Worm (Caenorhabditis elegans) whole organism, L2 larva: ENCODE results near the gene F29B9.8.

Experiments
- nhr-12 ChIP-seq: fragments of 150-350 bp; optimal IDR thresholded peaks from 2 replicates; lab custom pipeline; 2014; ENCODE audit warnings: missing biosample characterization, missing genetic modification characterization
- nhr-25 ChIP-seq: fragments of 150-350 bp; sonication (generic microtip); optimal IDR thresholded peaks from 3 replicates; lab custom pipeline; 2014; ENCODE audit warnings: missing biosample characterization, missing genetic modification characterization

- TF ChIP-seq nhr-12 (tag; lab: Kevin White, UChicago) (no peak), nhr-25 (tag; lab: Kevin White, UChicago) (no peak)
Observed at ce11 chrIV:4640941-4641340, 6.5 kb upstream of the F29B9.8 start.
